Fruit fly (Drosophila melanogaster): Measurements from ENCODE around the gene stai.

Gene stai

DNA sequence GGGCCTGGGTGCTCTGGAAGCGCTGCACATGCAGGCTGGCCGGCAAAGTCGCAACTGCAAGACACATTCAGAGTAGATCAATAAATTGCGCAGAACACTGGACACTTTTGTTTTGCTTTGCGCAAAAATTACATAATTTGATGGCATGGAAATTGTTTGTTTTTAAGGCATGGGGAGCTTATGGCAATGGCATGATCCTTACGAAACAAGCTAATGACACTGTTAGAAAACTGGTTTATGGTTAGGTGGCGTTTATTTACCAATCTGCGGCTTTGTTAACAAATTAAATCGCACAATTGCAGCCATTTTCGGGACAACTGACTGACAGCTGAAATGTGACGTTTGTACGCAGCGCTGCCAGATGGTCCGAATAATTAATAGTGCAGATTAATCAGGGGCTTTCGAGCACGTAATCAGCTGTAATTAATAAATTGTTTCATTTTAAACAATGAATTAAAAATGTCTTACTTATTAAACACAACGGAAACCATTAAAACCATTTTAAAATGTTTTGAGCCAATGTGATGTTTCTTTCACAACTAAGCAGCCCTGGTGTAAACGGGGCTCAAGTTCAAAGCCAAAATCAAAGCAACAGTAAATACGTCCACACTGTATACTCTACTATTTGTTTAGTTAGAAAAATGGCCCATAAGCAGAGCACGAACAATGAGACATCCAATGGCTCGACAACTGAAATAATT lies 37.6 kb upstream of the stai start, which contains the start of the genes ND-51 and CG13994 (continued):
- TF ChIP-seq CG14710 (tag; optimal IDR thresholded peaks at IDR 0.05) (peak; percentile 91), CG11723 (GFP tag; optimal IDR thresholded peaks at IDR 0.05) (peak; percentile 75), CG3995 (GFP tag; optimal IDR thresholded peaks at IDR 0.05) (peak; percentile 46), CG5953 (GFP tag; IDR thresholded peaks at IDR 0.05) (peak; percentile 63; the same call in 1 of the 2 replicates), HmgZ (tag; optimal IDR thresholded peaks at IDR 0.05) (peak; percentile 93), vnd (GFP tag; IDR thresholded peaks at IDR 0.05; ENCODE audit: partially characterized antibody) (no peak), Hmr (GFP tag; optimal IDR thresholded peaks at IDR 0.05) (peak; percentile 82), CG7745 (tag; optimal IDR thresholded peaks at IDR 0.05) (peak; percentile 74), en (GFP tag; optimal IDR thresholded peaks at IDR 0.05) (peak; percentile 44), CoRest (tag; optimal IDR thresholded peaks at IDR 0.05) (peak; percentile 90), D19B (GFP tag; optimal IDR thresholded peaks at IDR 0.05) (peak; percentile 63), CG9817 (tag; optimal IDR thresholded peaks at IDR 0.05) (peak; percentile 87), CG2116 (GFP tag; optimal IDR thresholded peaks at IDR 0.05) (peak; percentile 73), CG1233 (GFP tag; optimal IDR thresholded peaks at IDR 0.05) (peak; percentile 51), Adf1 (GFP tag; IDR thresholded peaks at IDR 0.05) (peak; percentile 56; the same call in 1 of the 2 replicates), CG1024 (GFP tag; IDR thresholded peaks at IDR 0.05) (peak; percentile 82), z (GFP tag; IDR thresholded peaks at IDR 0.05) (no peak), org-1 (GFP tag; optimal IDR thresholded peaks at IDR 0.05) (no peak), CG32772 (GFP tag; IDR thresholded peaks at IDR 0.05) (peak; percentile 71), Doc2 (GFP tag; IDR thresholded peaks at IDR 0.05) (no peak), HLH3B (GFP tag; IDR thresholded peaks at IDR 0.05) (peak; percentile 82), sd (tag; optimal IDR thresholded peaks at IDR 0.05) (no peak), CG4424 (GFP tag; optimal IDR thresholded peaks at IDR 0.05) (peak; percentile 71), CG7357 (GFP tag; IDR thresholded peaks at IDR 0.05) (peak; percentile 73), CG6689 (GFP tag; IDR thresholded peaks at IDR 0.05) (peak; percentile 80), kni (GFP tag; optimal IDR thresholded peaks at IDR 0.05) (peak; percentile 75), lilli (GFP tag; optimal IDR thresholded peaks at IDR 0.05) (peak; percentile 93), Blimp-1 (GFP tag; optimal IDR thresholded peaks at IDR 0.05) (peak; percentile 74), Max (GFP tag; optimal IDR thresholded peaks at IDR 0.05) (peak; percentile 74), maf-S (GFP tag; optimal IDR thresholded peaks at IDR 0.05) (peak; percentile 83), CG2199 (GFP tag; IDR thresholded peaks at IDR 0.05) (0 out of 3 replicates have a peak, but pooled peaks have one; percentile 76), fru (optimal IDR thresholded peaks at IDR 0.05) (no peak), CG17359 (tag; optimal IDR thresholded peaks at IDR 0.05) (peak; percentile 82), MTF-1 (GFP tag; optimal IDR thresholded peaks at IDR 0.05; ENCODE audit: borderline replicate concordance) (peak; percentile 1), CG42726 (GFP tag; IDR thresholded peaks at IDR 0.05; ENCODE audit: partially characterized antibody) (no peak), CG13624 (GFP tag; optimal IDR thresholded peaks at IDR 0.05) (peak; percentile 86), dmrt99B (tag; optimal IDR thresholded peaks at IDR 0.05) (no peak), CkIIα-i1 (GFP tag; IDR thresholded peaks at IDR 0.05) (no peak), CG43689 (GFP tag; IDR thresholded peaks at IDR 0.05) (no peak), Fer2 (tag; optimal IDR thresholded peaks at IDR 0.05) (peak; percentile 82), Lpt (GFP tag; optimal IDR thresholded peaks at IDR 0.05) (no peak), Opbp (GFP tag; IDR thresholded peaks at IDR 0.05; ENCODE audit: partially characterized antibody) (no peak), CG4617 (GFP tag; optimal IDR thresholded peaks at IDR 0.05; ENCODE audit: borderline replicate concordance) (peak; percentile 73), Aef1 (GFP tag; IDR thresholded peaks at IDR 0.05) (peak; percentile 75), sisA (GFP tag; IDR thresholded peaks at IDR 0.05) (peak; percentile 86), luna (GFP tag; optimal IDR thresholded peaks at IDR 0.05) (peak; percentile 71), p53 (GFP tag; optimal IDR thresholded peaks at IDR 0.05) (peak; percentile 72), B-H2 (GFP tag; optimal IDR thresholded peaks at IDR 0.05) (peak; percentile 91), Gug (GFP tag; IDR thresholded peaks at IDR 0.05) (peak; percentile 82; the same call in 3 of the 4 replicates), ken (GFP tag; IDR thresholded peaks at IDR 0.05) (peak; percentile 81)

All from whole organism, embryonic.